Worm (Caenorhabditis elegans): ENCODE measurements around the gene T24A6.1.
"Not testable (repeated sequence)": the region's sequence is repeated elsewhere in the genome, so short reads cannot be mapped to it uniquely, and the experiment has no call there.

T24A6.1 gene

ce11 chrV:3555986-3556385, 2.9 kb upstream of the T24A6.1 start, which contains the start of gene grl-30:
grl-30 (plus strand) TSS chrV:3556286.
- TF ChIP-seq pha-4 (GFP tag; IDR thresholded peaks at IDR 0.05) (no peak), pha-4 (tag; optimal IDR thresholded peaks at IDR 0.05) (no peak), zip-2 (tag; optimal IDR thresholded peaks at IDR 0.05) (no peak), spr-1 (tag; optimal IDR thresholded peaks at IDR 0.05) (no peak), zfp-2 (tag; optimal IDR thresholded peaks at IDR 0.05) (no peak)

- peak; percentile 21; the same call in 1 of the 2 replicates for TF ChIP-seq lim-7 (GFP tag; IDR thresholded peaks at IDR 0.05)
- peak; percentile 51 for TF ChIP-seq set-16 (GFP tag; IDR thresholded peaks at IDR 0.05)
- TF ChIP-seq F44E2.7 (GFP tag; IDR thresholded peaks at IDR 0.05): no peak
These were observed 1.4 kb upstream of the T24A6.1 start, which contains the start of gene grl-31 for ce11 chrV:3557422-3557821. grl-31 (minus strand) TSS chrV:3557778.

ce11 chrV:3559704-3560103, 860 bp downstream of the T24A6.1 start:
- TF ChIP-seq set-16 (GFP tag; IDR thresholded peaks at IDR 0.05): peak; percentile 58; the same call in 1 of the 2 replicates

ce11 chrV:3562824-3563223, 4.0 kb downstream of the T24A6.1 start, which contains the start of gene T24A6.16:
T24A6.16 (minus strand) TSS chrV:3562924.
- not testable (repeated sequence) for TF ChIP-seq nhr-11 (tag; optimal IDR thresholded peaks at IDR 0.05); unc-130 (GFP tag; optimal IDR thresholded peaks at IDR 0.05); nhr-41 (GFP tag; IDR thresholded peaks at IDR 0.05)

ce11 chrV:3564335-3564734, 5.5 kb downstream of the T24A6.1 start, which contains the start of gene T24A6.17:
T24A6.17 (minus strand) TSS chrV:3564435.
- TF ChIP-seq nhr-42 (GFP tag; IDR thresholded peaks at IDR 0.05); ZK337.2 (GFP tag; IDR thresholded peaks at IDR 0.05); dpl-1 (GFP tag; optimal IDR thresholded peaks at IDR 0.05): not testable (repeated sequence)

- not testable (repeated sequence) for TF ChIP-seq daf-16 (GFP tag; optimal IDR thresholded peaks at IDR 0.05); daf-16 (tag; optimal IDR thresholded peaks at IDR 0.05); fos-1 (tag; optimal IDR thresholded peaks at IDR 0.05); nhr-25 (tag; optimal IDR thresholded peaks at IDR 0.05; ENCODE audit: borderline replicate concordance, insufficient read depth)
These were observed 11.9 kb downstream of the T24A6.1 start, which contains the start of gene F40C5.2 for ce11 chrV:3570695-3571094. F40C5.2 (plus strand) TSS chrV:3570995.

- not testable (repeated sequence) for TF ChIP-seq duxl-1 (tag; optimal IDR thresholded peaks at IDR 0.05; ENCODE audit: poor library complexity); hif-1 (tag; optimal IDR thresholded peaks at IDR 0.05); mxl-2 (GFP tag; conservative IDR thresholded peaks at IDR 0.05)
These were observed 13.6 kb downstream of the T24A6.1 start, which contains the start of gene F40C5.1 for ce11 chrV:3572408-3572807. F40C5.1 (plus strand) TSS chrV:3572708.

ce11 chrV:3575759-3576158, 16.9 kb downstream of the T24A6.1 start, which contains the start of gene grl-27:
grl-27 (minus strand) TSS chrV:3575859.
- TF ChIP-seq ctbp-1 (GFP tag; IDR thresholded peaks at IDR 0.05) (no peak), pqm-1 (tag; optimal IDR thresholded peaks at IDR 0.05) (no peak), nhr-11 (tag; optimal IDR thresholded peaks at IDR 0.05) (no peak), hlh-11 (tag; optimal IDR thresholded peaks at IDR 0.05) (no peak), nhr-25 (tag; optimal IDR thresholded peaks at IDR 0.05; ENCODE audit: borderline replicate concordance, insufficient read depth) (no peak), dmd-6 (GFP tag; IDR thresholded peaks at IDR 0.05) (no peak), nhr-76 (tag; optimal IDR thresholded peaks at IDR 0.05) (no peak), snpc-4 (tag; optimal IDR thresholded peaks at IDR 0.05) (no peak), ceh-82 (tag; optimal IDR thresholded peaks at IDR 0.05) (no peak), aha-1 (tag) (no peak), T26A8.4 (GFP tag; IDR thresholded peaks at IDR 0.05) (no peak)
